Worm (Caenorhabditis elegans): ENCODE data around the gene F07F6.8.

F07F6.8 gene

DNA sequence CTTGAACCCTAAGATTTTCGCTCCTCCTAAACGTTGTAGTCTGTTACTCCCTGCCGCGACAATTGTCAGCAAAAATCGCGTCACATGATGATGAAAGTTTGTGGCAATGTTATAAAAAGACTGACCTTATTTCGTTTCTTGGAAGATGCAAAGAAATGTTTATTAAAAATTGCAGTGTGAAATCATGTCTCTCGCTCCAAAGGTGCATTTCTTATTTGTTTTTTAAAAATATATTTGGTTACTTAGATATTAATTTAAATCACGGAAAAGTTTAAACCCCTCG lies 47.4 kb downstream of the F07F6.8 start:
- no peak for TF ChIP-seq him-1 (tag; optimal IDR thresholded peaks at IDR 0.05)
- no peak for TF ChIP-seq dao-5 (tag; optimal IDR thresholded peaks at IDR 0.05)
- TF ChIP-seq W03F9.2 (tag; optimal IDR thresholded peaks at IDR 0.05): no peak

DNA sequence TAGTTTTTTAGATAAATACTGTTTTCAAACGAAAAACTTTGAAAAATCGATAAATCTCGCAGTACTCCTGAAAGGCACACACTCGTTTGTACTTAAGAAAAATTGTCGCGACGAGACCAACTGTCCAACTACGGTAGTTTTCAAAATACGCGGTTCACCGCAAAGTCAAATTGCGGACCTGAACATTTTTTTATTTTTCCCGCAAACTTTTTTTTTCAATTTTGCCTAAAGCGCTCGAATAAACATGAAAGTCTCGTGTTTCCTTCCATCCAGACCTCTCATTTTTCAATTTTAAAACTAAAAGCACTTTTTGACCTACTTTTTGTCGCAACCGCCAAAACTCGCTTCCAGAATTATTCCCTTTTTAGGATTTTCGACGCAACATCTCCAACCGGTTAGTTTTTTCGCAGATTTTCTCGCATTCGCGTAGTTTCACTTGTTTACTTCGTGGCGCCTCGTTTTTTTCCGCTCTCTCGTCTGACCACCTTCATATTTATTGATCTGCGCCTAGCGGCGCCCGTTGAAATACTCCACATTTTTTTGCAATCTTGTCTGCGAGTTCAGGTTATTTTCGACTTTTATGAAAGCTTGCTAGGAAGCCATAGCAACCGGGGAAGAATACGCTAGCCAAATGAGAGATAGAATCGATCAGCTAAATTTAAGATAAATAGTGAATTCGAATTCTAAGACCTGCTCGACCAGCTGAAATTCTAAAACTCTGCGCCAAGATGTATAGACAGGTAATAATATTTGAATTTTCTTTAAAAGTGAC lies 47.9 kb downstream of the F07F6.8 start, which contains the start of gene prdx-2:
Gene prdx-2, plus strand, starts transcription at position 729 of the 772 bp plus-strand sequence.
- TF ChIP-seq dao-5 (tag; optimal IDR thresholded peaks at IDR 0.05): no peak
- no peak for TF ChIP-seq W03F9.2 (tag; optimal IDR thresholded peaks at IDR 0.05)
- no peak for TF ChIP-seq him-1 (tag; optimal IDR thresholded peaks at IDR 0.05)

DNA sequence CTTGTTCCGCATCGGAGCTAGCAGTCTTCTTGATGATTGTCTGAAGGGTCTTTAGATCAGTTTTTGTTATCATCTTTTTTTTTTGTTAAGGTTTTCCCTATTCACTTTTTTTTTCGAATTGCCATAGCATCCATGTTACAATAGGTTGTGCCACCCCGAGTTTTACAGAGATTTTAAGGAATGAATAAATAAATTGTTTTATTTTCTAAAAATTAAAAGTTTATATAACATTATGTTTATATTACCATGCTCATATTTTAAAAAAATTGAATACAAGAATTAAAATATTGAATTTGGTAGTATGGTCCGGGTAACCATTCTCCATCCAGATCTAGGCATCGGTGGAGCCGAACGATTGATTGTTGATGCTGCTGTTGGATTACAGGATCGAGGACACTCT lies 50.6 kb downstream of the F07F6.8 start, which contains the start of gene algn-2:
Gene algn-2, plus strand, starts transcription at position 301 of the 400 bp plus-strand sequence.
- TF ChIP-seq him-1 (tag; optimal IDR thresholded peaks at IDR 0.05): no peak

Measured in whole organism, L4/young adult.